Fruit fly (Drosophila melanogaster) whole organism, embryonic: ENCODE data around the gene loj.

Source experiments
- Atf3 ChIP-seq: fragments of 200-800 bp; sonication (Bioruptor generic); optimal IDR thresholded peaks from 3 replicates; lab custom pipeline; 2016; ENCODE audit warnings: missing biosample characterization, missing genetic modification characterization
- Bdp1 ChIP-seq: fragments of 200-800 bp; sonication (Bioruptor generic); optimal IDR thresholded peaks from 3 replicates; lab custom pipeline; 2016; ENCODE audit warnings: missing biosample characterization, missing genetic modification characterization
- CG10321 ChIP-seq: fragments of 200-800 bp; sonication (Bioruptor generic); IDR thresholded peaks from 2 replicates; pipeline ENCODE4 v1.3.6; 2022; ENCODE audit warnings: missing biosample characterization, missing genetic modification characterization
- CG10366 ChIP-seq: fragments of 200-800 bp; sonication (Bioruptor generic); IDR thresholded peaks from 2 replicates; pipeline ENCODE4 v1.3.6; 2022; ENCODE audit warnings: missing biosample characterization, missing genetic modification characterization
- CG10431 ChIP-seq: fragments of 200-800 bp; sonication (Bioruptor generic); optimal IDR thresholded peaks from 3 replicates; lab custom pipeline; 2018; ENCODE audit warnings: missing biosample characterization, mild to moderate bottlenecking, missing genetic modification characterization
- CG12299 ChIP-seq: fragments of 200-800 bp; sonication (Bioruptor generic); optimal IDR thresholded peaks from 2 replicates; lab custom pipeline; 2018; ENCODE audit warnings: missing biosample characterization, mild to moderate bottlenecking, missing genetic modification characterization
- CG12659 ChIP-seq: fragments of 200-800 bp; sonication (Bioruptor generic); optimal IDR thresholded peaks from 3 replicates; lab custom pipeline; 2017; ENCODE audit warnings: mild to moderate bottlenecking, missing biosample characterization, missing genetic modification reagents, missing genetic modification characterization
- CG12942 ChIP-seq: fragments of 200-800 bp; sonication (Bioruptor generic); optimal IDR thresholded peaks from 3 replicates; lab custom pipeline; 2016; ENCODE audit warnings: missing biosample characterization, missing genetic modification characterization
- CG14965 ChIP-seq: fragments of 200-800 bp; sonication (Bioruptor generic); optimal IDR thresholded peaks from 2 replicates; lab custom pipeline; 2016; ENCODE audit warnings: missing biosample characterization, missing genetic modification characterization, borderline replicate concordance
- CG1603 ChIP-seq: fragments of 200-800 bp; sonication (Bioruptor generic); optimal IDR thresholded peaks from 2 replicates; lab custom pipeline; 2019; ENCODE audit warnings: missing biosample characterization, mild to moderate bottlenecking, missing genetic modification characterization, moderate library complexity
- CG1647 ChIP-seq: fragments of 200-800 bp; sonication (Bioruptor generic); optimal IDR thresholded peaks from 3 replicates; lab custom pipeline; 2016; ENCODE audit warnings: missing biosample characterization, missing genetic modification characterization
- CG17829 ChIP-seq: fragments of 200-800 bp; optimal IDR thresholded peaks from 2 replicates; lab custom pipeline; 2019; ENCODE audit warnings: missing biosample characterization, mild to moderate bottlenecking, missing genetic modification characterization, moderate library complexity
- CG18599 ChIP-seq: fragments of 200-800 bp; sonication (Bioruptor generic); optimal IDR thresholded peaks from 3 replicates; lab custom pipeline; 2017; ENCODE audit warnings: missing biosample characterization, missing genetic modification characterization, mild to moderate bottlenecking, moderate library complexity, missing genetic modification reagents
- CG18619 ChIP-seq: fragments of 200-800 bp; sonication (Bioruptor generic); optimal IDR thresholded peaks from 3 replicates; lab custom pipeline; 2017; ENCODE audit warnings: missing biosample characterization, mild to moderate bottlenecking, missing genetic modification characterization
- CG18764 ChIP-seq: fragments of 200-800 bp; sonication (Bioruptor generic); optimal IDR thresholded peaks from 3 replicates; lab custom pipeline; 2016; ENCODE audit warnings: missing biosample characterization, missing genetic modification characterization
- CG2875 ChIP-seq: fragments of 200-800 bp; sonication (Bioruptor generic); optimal IDR thresholded peaks from 2 replicates; lab custom pipeline; 2017; ENCODE audit warnings: missing biosample characterization, mild to moderate bottlenecking, missing genetic modification characterization, missing genetic modification reagents
- CG31441 ChIP-seq: fragments of 200-800 bp; sonication (Bioruptor generic); IDR thresholded peaks from 2 replicates; pipeline ENCODE4 v1.3.6; 2022; ENCODE audit warnings: missing biosample characterization, missing genetic modification characterization
- CG4328 ChIP-seq: fragments of 200-800 bp; sonication (Bioruptor generic); optimal IDR thresholded peaks from 3 replicates; lab custom pipeline; 2017; ENCODE audit warnings: missing biosample characterization, missing genetic modification reagents, missing genetic modification characterization
- CG4617 ChIP-seq: fragments of 200-800 bp; sonication (Bioruptor generic); optimal IDR thresholded peaks from 3 replicates; lab custom pipeline; 2016; ENCODE audit warnings: missing biosample characterization, missing genetic modification characterization, borderline replicate concordance
- CG5953 ChIP-seq: fragments of 200-800 bp; sonication (Bioruptor generic); IDR thresholded peaks from 2 replicates; pipeline ENCODE4 v1.3.6; 2022; ENCODE audit warnings: missing biosample characterization, missing genetic modification characterization
- CG6689 ChIP-seq: fragments of 200-800 bp; sonication (Bioruptor generic); IDR thresholded peaks from 2 replicates; pipeline ENCODE4 v1.3.6; 2022; ENCODE audit warnings: missing biosample characterization, missing genetic modification characterization
- CG6791 ChIP-seq: fragments of 200-800 bp; sonication (Bioruptor generic); IDR thresholded peaks from 3 replicates; pipeline ENCODE4 v1.3.6; 2022; ENCODE audit warnings: missing biosample characterization, missing genetic modification characterization; ENCODE audit not compliant: partially characterized antibody
- E2f2 ChIP-seq: fragments of 200-800 bp; sonication (Bioruptor generic); IDR thresholded peaks from 2 replicates; pipeline ENCODE4 v1.3.6; 2022; ENCODE audit warnings: missing biosample characterization, missing genetic modification characterization
- H15 ChIP-seq: fragments of 200-800 bp; sonication (Bioruptor generic); IDR thresholded peaks from 3 replicates; pipeline ENCODE4 v1.3.6; 2022; ENCODE audit warnings: missing biosample characterization, missing genetic modification characterization
- HmgZ ChIP-seq: fragments of 200-800 bp; sonication (Bioruptor generic); optimal IDR thresholded peaks from 2 replicates; lab custom pipeline; 2018; ENCODE audit warnings: missing biosample characterization, mild to moderate bottlenecking, missing genetic modification characterization
- Hr3 ChIP-seq: fragments of 200-800 bp; sonication (Bioruptor generic); optimal IDR thresholded peaks from 3 replicates; lab custom pipeline; 2016; ENCODE audit warnings: missing biosample characterization, missing genetic modification characterization
- Mrtf ChIP-seq: fragments of 200-800 bp; sonication (Bioruptor generic); IDR thresholded peaks from 3 replicates; pipeline ENCODE4 v1.3.6; 2022; ENCODE audit warnings: missing biosample characterization, missing genetic modification characterization
- NK7.1 ChIP-seq: fragments of 200-800 bp; sonication (Bioruptor generic); optimal IDR thresholded peaks from 3 replicates; lab custom pipeline; 2016; ENCODE audit warnings: missing biosample characterization, missing genetic modification characterization
- Optix ChIP-seq: fragments of 200-800 bp; sonication (Bioruptor generic); IDR thresholded peaks from 3 replicates; pipeline ENCODE4 v1.3.6; 2022; ENCODE audit warnings: missing biosample characterization, missing genetic modification characterization
- Ptx1 ChIP-seq: fragments of 200-800 bp; sonication (Bioruptor generic); IDR thresholded peaks from 2 replicates; pipeline ENCODE4 v1.3.6; 2022; ENCODE audit warnings: missing biosample characterization, missing genetic modification characterization
- Vsx1 ChIP-seq: fragments of 200-800 bp; sonication (Bioruptor generic); optimal IDR thresholded peaks from 2 replicates; lab custom pipeline; 2017; ENCODE audit warnings: missing biosample characterization, mild to moderate bottlenecking, missing genetic modification characterization, missing genetic modification reagents
- abd-A ChIP-seq: fragments of 200-800 bp; sonication (Bioruptor generic); optimal IDR thresholded peaks from 3 replicates; lab custom pipeline; 2019; ENCODE audit warnings: missing biosample characterization, mild to moderate bottlenecking, missing genetic modification characterization, moderate library complexity
- ash1 ChIP-seq: fragments of 200-800 bp; sonication (Bioruptor generic); optimal IDR thresholded peaks from 2 replicates; lab custom pipeline; 2018; ENCODE audit warnings: missing biosample characterization, mild to moderate bottlenecking, missing genetic modification characterization
- cas ChIP-seq: fragments of 200-800 bp; sonication (Bioruptor generic); IDR thresholded peaks from 2 replicates; pipeline ENCODE4 v1.3.6; 2022; ENCODE audit warnings: missing biosample characterization, missing genetic modification characterization
- caup ChIP-seq: fragments of 200-800 bp; sonication (Bioruptor generic); optimal IDR thresholded peaks from 3 replicates; lab custom pipeline; 2017; ENCODE audit warnings: missing biosample characterization, mild to moderate bottlenecking, missing genetic modification characterization, moderate library complexity; ENCODE audit not compliant: severe bottlenecking
- corto ChIP-seq: fragments of 200-800 bp; sonication (Bioruptor generic); optimal IDR thresholded peaks from 2 replicates; lab custom pipeline; 2016; ENCODE audit warnings: missing biosample characterization, mild to moderate bottlenecking, missing genetic modification characterization, moderate library complexity
- dmrt11E ChIP-seq: fragments of 200-800 bp; sonication (Bioruptor generic); optimal IDR thresholded peaks from 3 replicates; lab custom pipeline; 2018; ENCODE audit warnings: missing biosample characterization, mild to moderate bottlenecking, missing genetic modification characterization, moderate library complexity
- dpn ChIP-seq, 2 experiments: fragments of 200-800 bp; sonication (Bioruptor generic); optimal IDR thresholded peaks; 3 replicates each; lab custom pipeline; 2016; ENCODE audit warnings: missing biosample characterization in 2 of 2, missing genetic modification characterization in 2 of 2
- exex ChIP-seq: fragments of 200-800 bp; sonication (Bioruptor generic); optimal IDR thresholded peaks from 4 replicates; lab custom pipeline; 2018; ENCODE audit warnings: missing biosample characterization, mild to moderate bottlenecking, missing genetic modification characterization, moderate library complexity
- fu2 ChIP-seq: fragments of 200-800 bp; sonication (Bioruptor generic); optimal IDR thresholded peaks from 2 replicates; lab custom pipeline; 2016; ENCODE audit warnings: missing biosample characterization, missing genetic modification characterization
- gem ChIP-seq: fragments of 200-800 bp; sonication (Bioruptor generic); optimal IDR thresholded peaks from 2 replicates; lab custom pipeline; 2019; ENCODE audit warnings: missing biosample characterization, mild to moderate bottlenecking, missing genetic modification characterization, moderate library complexity
- grn ChIP-seq: fragments of 200-800 bp; sonication (Bioruptor generic); optimal IDR thresholded peaks from 3 replicates; lab custom pipeline; 2017; ENCODE audit warnings: missing biosample characterization, missing genetic modification characterization
- jumu ChIP-seq: fragments of 200-800 bp; sonication (Bioruptor generic); optimal IDR thresholded peaks from 3 replicates; lab custom pipeline; 2016; ENCODE audit warnings: missing biosample characterization, missing genetic modification characterization
- nerfin-1 ChIP-seq: fragments of 200-800 bp; sonication (Bioruptor generic); optimal IDR thresholded peaks from 3 replicates; lab custom pipeline; 2019; ENCODE audit warnings: missing biosample characterization, mild to moderate bottlenecking, missing genetic modification characterization, moderate library complexity
- peb ChIP-seq: fragments of 200-800 bp; sonication (Bioruptor generic); IDR thresholded peaks from 2 replicates; pipeline ENCODE4 v1.3.6; 2022; ENCODE audit warnings: missing biosample characterization, missing genetic modification characterization
- shn ChIP-seq: fragments of 200-800 bp; sonication (Bioruptor generic); optimal IDR thresholded peaks from 3 replicates; lab custom pipeline; 2016; ENCODE audit warnings: missing biosample characterization, missing genetic modification characterization
- so ChIP-seq: fragments of 200-800 bp; sonication (Bioruptor generic); IDR thresholded peaks from 3 replicates; pipeline ENCODE4 v1.3.6; 2022; ENCODE audit warnings: missing biosample characterization, missing genetic modification characterization
- sqz ChIP-seq: fragments of 200-800 bp; sonication (Bioruptor generic); optimal IDR thresholded peaks from 3 replicates; lab custom pipeline; 2018; ENCODE audit warnings: missing biosample characterization, mild to moderate bottlenecking, missing genetic modification characterization
- ttk ChIP-seq: fragments of 200-800 bp; sonication (Bioruptor generic); IDR thresholded peaks from 2 replicates; pipeline ENCODE4 v2.1.2; 2022; ENCODE audit warnings: missing biosample characterization, missing genetic modification characterization
- tup ChIP-seq: fragments of 200-800 bp; sonication (Bioruptor generic); optimal IDR thresholded peaks from 2 replicates; lab custom pipeline; 2016; ENCODE audit warnings: missing biosample characterization, mild to moderate bottlenecking, missing genetic modification characterization, moderate library complexity
- tx ChIP-seq: fragments of 200-800 bp; sonication (Bioruptor generic); optimal IDR thresholded peaks from 2 replicates; lab custom pipeline; 2016; ENCODE audit warnings: missing biosample characterization, missing genetic modification characterization

Gene loj

dm6 chr3L:6094697-6095096 lies at the start of gene loj, which contains the start of gene CG10467 (continued):
- TF ChIP-seq Optix (GFP tag; lab: Robert Waterston, UW), result peak; percentile 88
- peak; percentile 78 for TF ChIP-seq Bdp1 (GFP tag; lab: Kevin White, UChicago)
- TF ChIP-seq so (GFP tag; lab: Robert Waterston, UW), result peak; percentile 88
- peak; percentile 72 for TF ChIP-seq Atf3
- TF ChIP-seq sqz (GFP tag; lab: Kevin White, UChicago), result no peak
- TF ChIP-seq Hr3 (GFP tag; lab: Kevin White, UChicago), result peak; percentile 98
- TF ChIP-seq CG10431, result peak; percentile 69
- peak; percentile 96 for TF ChIP-seq H15 (GFP tag; lab: Robert Waterston, UW)
- peak; percentile 92 for TF ChIP-seq peb (GFP tag; lab: Robert Waterston, UW)
- TF ChIP-seq CG2875 (GFP tag; lab: Kevin White, UChicago), result peak; percentile 72
- TF ChIP-seq dpn (GFP tag; optimal IDR thresholded peaks at IDR 0.05; lab: Kevin White, UChicago), result peak; percentile 80 to 98
- peak; percentile 88 for TF ChIP-seq tup (GFP tag; lab: Kevin White, UChicago)
- peak; percentile 81 for TF ChIP-seq CG12299
- TF ChIP-seq CG6791 (GFP tag; lab: Robert Waterston, UW), result peak; percentile 55; the same call in 1 of the 3 replicates
- TF ChIP-seq grn (GFP tag; lab: Kevin White, UChicago), result peak; percentile 67
- TF ChIP-seq Vsx1 (GFP tag; lab: Kevin White, UChicago), result peak; percentile 73
- peak; percentile 98 for TF ChIP-seq CG12942 (GFP tag; lab: Kevin White, UChicago)
- peak; percentile 81 for TF ChIP-seq exex (tag; lab: Kevin White, UChicago)
- TF ChIP-seq dmrt11E (tag; lab: Kevin White, UChicago), result peak; percentile 98
- peak; percentile 84 for TF ChIP-seq E2f2
- TF ChIP-seq jumu (GFP tag; lab: Kevin White, UChicago), result peak; percentile 66
- peak; percentile 89 for TF ChIP-seq caup
- no peak for TF ChIP-seq corto (GFP tag; lab: Kevin White, UChicago)
- TF ChIP-seq CG18599, result peak; percentile 94
- TF ChIP-seq abd-A (tag; lab: Kevin White, UChicago), result no peak
- peak; percentile 57; the same call in 1 of the 2 replicates for TF ChIP-seq CG10321 (GFP tag; lab: Robert Waterston, UW)
- peak; percentile 94 for TF ChIP-seq HmgZ (tag; lab: Kevin White, UChicago)
- TF ChIP-seq tx (GFP tag; lab: Kevin White, UChicago), result peak; percentile 80
- peak; percentile 93 for TF ChIP-seq nerfin-1 (tag; lab: Kevin White, UChicago)
- TF ChIP-seq Mrtf (GFP tag; lab: Robert Waterston, UW), result peak; percentile 96
- TF ChIP-seq ash1 (GFP tag; lab: Kevin White, UChicago), result peak; percentile 19
- TF ChIP-seq fu2, result peak; percentile 76
- peak; percentile 96 for TF ChIP-seq CG17829
- TF ChIP-seq CG1603 (tag; lab: Kevin White, UChicago), result peak; percentile 51
- no peak for TF ChIP-seq CG14965 (GFP tag; lab: Kevin White, UChicago)
- TF ChIP-seq CG4617 (GFP tag; lab: Kevin White, UChicago), result peak; percentile 97
- peak; percentile 91 for TF ChIP-seq CG4328 (GFP tag; lab: Kevin White, UChicago)
- peak; percentile 94 for TF ChIP-seq cas (GFP tag; lab: Robert Waterston, UW)
- TF ChIP-seq CG31441 (GFP tag; lab: Robert Waterston, UW), result peak; percentile 96
- TF ChIP-seq CG1647 (GFP tag; lab: Kevin White, UChicago), result peak; percentile 74
- peak; percentile 86; the same call in 1 of the 2 replicates for TF ChIP-seq CG5953 (GFP tag; lab: Robert Waterston, UW)
- TF ChIP-seq NK7.1 (GFP tag; lab: Kevin White, UChicago), result no peak
- TF ChIP-seq CG6689 (GFP tag; lab: Robert Waterston, UW), result peak; percentile 96
- peak; percentile 98 for TF ChIP-seq ttk
- TF ChIP-seq shn (GFP tag; lab: Kevin White, UChicago), result peak; percentile 76
- peak; percentile 96 for TF ChIP-seq CG12659 (GFP tag; lab: Kevin White, UChicago)
- peak; percentile 93 for TF ChIP-seq CG18619 (GFP tag; lab: Kevin White, UChicago)
- peak; percentile 98 for TF ChIP-seq gem (tag; lab: Kevin White, UChicago)
- TF ChIP-seq CG10366 (GFP tag; lab: Robert Waterston, UW), result peak; percentile 97
- TF ChIP-seq Ptx1 (GFP tag; lab: Robert Waterston, UW), result peak; percentile 99
- TF ChIP-seq CG18764 (GFP tag; lab: Kevin White, UChicago), result peak; percentile 92
